Worm (Caenorhabditis elegans) whole organism, midembryonic: ENCODE data around the gene npr-31.

Experiments
- T22C8.4 ChIP-seq: fragments of 200-800 bp; sonication (Bioruptor generic); IDR thresholded peaks from 2 replicates; pipeline ENCODE4 v1.3.6; 2022; ENCODE audit warnings: missing genetic modification characterization, missing compliant biosample characterization
- cog-1 ChIP-seq: sonication (generic microtip); optimal IDR thresholded peaks from 2 replicates; lab custom pipeline; 2016; ENCODE audit warnings: missing genetic modification characterization, missing compliant biosample characterization
- flt-1 ChIP-seq: fragments of 200-800 bp; sonication (Bioruptor generic); IDR thresholded peaks from 2 replicates; pipeline ENCODE4 v1.3.6; 2022; ENCODE audit warnings: missing genetic modification characterization, missing compliant biosample characterization
- klf-2 ChIP-seq: fragments of 200-800 bp; sonication (Bioruptor generic); conservative IDR thresholded peaks from 2 replicates; pipeline ENCODE4 v1.3.6; 2022; ENCODE audit warnings: missing genetic modification reagents, missing genetic modification characterization, missing compliant biosample characterization
- med-1 ChIP-seq: sonication (generic microtip); optimal IDR thresholded peaks from 2 replicates; lab custom pipeline; 2017; ENCODE audit warnings: missing genetic modification characterization, mild to moderate bottlenecking, missing compliant biosample characterization, antibody characterized with exemption, missing genetic modification reagents; ENCODE audit not compliant: insufficient read depth
- ref-1 ChIP-seq: fragments of 200-800 bp; sonication (Bioruptor generic); conservative IDR thresholded peaks from 2 replicates; pipeline ENCODE4 v1.3.6; 2022; ENCODE audit warnings: missing genetic modification reagents, missing genetic modification characterization, missing compliant biosample characterization
- tab-1 ChIP-seq: fragments of 200-800 bp; sonication (Bioruptor generic); IDR thresholded peaks from 2 replicates; pipeline ENCODE4 v1.3.6; 2022; ENCODE audit warnings: missing genetic modification characterization, missing compliant biosample characterization
- ztf-23 ChIP-seq: fragments of 200-800 bp; sonication (Bioruptor generic); IDR thresholded peaks from 2 replicates; pipeline ENCODE4 v1.3.6; 2022; ENCODE audit warnings: missing genetic modification reagents, missing genetic modification characterization, missing compliant biosample characterization
- ztf-29 ChIP-seq: fragments of 200-800 bp; sonication (Bioruptor generic); IDR thresholded peaks from 2 replicates; pipeline ENCODE4 v1.3.6; 2022; ENCODE audit warnings: missing genetic modification reagents, missing genetic modification characterization, missing compliant biosample characterization

Gene npr-31

ce11 chrII:7109956-7110355 is 34.5 kb upstream of the npr-31 start, which contains the start of gene F10E7.9:
Gene F10E7.9 (minus strand): TSS chrII:7110056.
- TF ChIP-seq ztf-29 (GFP tag; lab: Robert Waterston, UW) (no peak), cog-1 (no peak), ztf-23 (GFP tag; lab: Robert Waterston, UW) (no peak), klf-2 (GFP tag; lab: Robert Waterston, UW) (no peak), tab-1 (GFP tag; lab: Robert Waterston, UW) (no peak), ref-1 (GFP tag; lab: Robert Waterston, UW) (no peak), flt-1 (GFP tag; lab: Robert Waterston, UW) (no peak), med-1 (GFP tag; lab: Kevin White, UChicago) (no peak), T22C8.4 (GFP tag; lab: Robert Waterston, UW) (no peak)

ce11 chrII:7111012-7111656 is 33.3 kb upstream of the npr-31 start:
- TF ChIP-seq flt-1 (GFP tag; lab: Robert Waterston, UW) (no peak), tab-1 (GFP tag; lab: Robert Waterston, UW) (no peak), ztf-23 (GFP tag; lab: Robert Waterston, UW) (no peak), med-1 (GFP tag; lab: Kevin White, UChicago) (no peak), klf-2 (GFP tag; lab: Robert Waterston, UW) (no peak), cog-1 (no peak), ref-1 (GFP tag; lab: Robert Waterston, UW) (no peak), ztf-29 (GFP tag; lab: Robert Waterston, UW) (no peak), T22C8.4 (GFP tag; lab: Robert Waterston, UW) (no peak)

- peak; percentile 35 for TF ChIP-seq cog-1
- TF ChIP-seq ztf-23 (GFP tag; lab: Robert Waterston, UW) = no peak
These were observed 32.8 kb upstream of the npr-31 start, which contains the start of gene F10E7.5 for ce11 chrII:7111657-7112049. Gene F10E7.5 (plus strand): TSS chrII:7111978.

- TF ChIP-seq cog-1 = no peak
- TF ChIP-seq ztf-23 (GFP tag; lab: Robert Waterston, UW) = no peak
- TF ChIP-seq tab-1 (GFP tag; lab: Robert Waterston, UW) = no peak
- no peak for TF ChIP-seq ref-1 (GFP tag; lab: Robert Waterston, UW)
- no peak for TF ChIP-seq ztf-29 (GFP tag; lab: Robert Waterston, UW)
- no peak for TF ChIP-seq med-1 (GFP tag; lab: Kevin White, UChicago)
- no peak for TF ChIP-seq flt-1 (GFP tag; lab: Robert Waterston, UW)
- TF ChIP-seq klf-2 (GFP tag; lab: Robert Waterston, UW) = no peak
- TF ChIP-seq T22C8.4 (GFP tag; lab: Robert Waterston, UW) = no peak
These were observed 31.6 kb upstream of the npr-31 start, which contains the start of gene F10E7.6 for ce11 chrII:7112780-7113179. Gene F10E7.6 (plus strand): TSS chrII:7113080.

- no peak for TF ChIP-seq T22C8.4 (GFP tag; lab: Robert Waterston, UW)
- no peak for TF ChIP-seq ztf-23 (GFP tag; lab: Robert Waterston, UW)
- no peak for TF ChIP-seq flt-1 (GFP tag; lab: Robert Waterston, UW)
- no peak for TF ChIP-seq ref-1 (GFP tag; lab: Robert Waterston, UW)
- TF ChIP-seq cog-1 = no peak
- TF ChIP-seq tab-1 (GFP tag; lab: Robert Waterston, UW) = no peak
- TF ChIP-seq ztf-29 (GFP tag; lab: Robert Waterston, UW) = no peak
- TF ChIP-seq klf-2 (GFP tag; lab: Robert Waterston, UW) = no peak
- TF ChIP-seq med-1 (GFP tag; lab: Kevin White, UChicago) = no peak
These were observed 28.8 kb upstream of the npr-31 start, which contains the start of gene cutl-5 for ce11 chrII:7115638-7116037. Gene cutl-5 (minus strand): TSS chrII:7115906.

- TF ChIP-seq flt-1 (GFP tag; lab: Robert Waterston, UW) = no peak
- TF ChIP-seq T22C8.4 (GFP tag; lab: Robert Waterston, UW) = no peak
These were observed 28.1 kb upstream of the npr-31 start, which contains the start of gene spon-1 for ce11 chrII:7116350-7116749. Gene spon-1 (plus strand): TSS chrII:7116557.

- TF ChIP-seq cog-1 = no peak
- TF ChIP-seq tab-1 (GFP tag; lab: Robert Waterston, UW) = no peak
- no peak for TF ChIP-seq ztf-29 (GFP tag; lab: Robert Waterston, UW)
- no peak for TF ChIP-seq ztf-23 (GFP tag; lab: Robert Waterston, UW)
- no peak for TF ChIP-seq med-1 (GFP tag; lab: Kevin White, UChicago)
- no peak for TF ChIP-seq ref-1 (GFP tag; lab: Robert Waterston, UW)
- TF ChIP-seq klf-2 (GFP tag; lab: Robert Waterston, UW) = no peak
- TF ChIP-seq flt-1 (GFP tag; lab: Robert Waterston, UW) = no peak
- TF ChIP-seq T22C8.4 (GFP tag; lab: Robert Waterston, UW) = no peak
These were observed 24.9 kb upstream of the npr-31 start for ce11 chrII:7119525-7119924.

- TF ChIP-seq med-1 (GFP tag; lab: Kevin White, UChicago) (no peak), ztf-23 (GFP tag; lab: Robert Waterston, UW) (no peak), ztf-29 (GFP tag; lab: Robert Waterston, UW) (no peak), klf-2 (GFP tag; lab: Robert Waterston, UW) (no peak), tab-1 (GFP tag; lab: Robert Waterston, UW) (no peak), flt-1 (GFP tag; lab: Robert Waterston, UW) (no peak), cog-1 (no peak), T22C8.4 (GFP tag; lab: Robert Waterston, UW) (no peak), ref-1 (GFP tag; lab: Robert Waterston, UW) (no peak)
These were observed 22.6 kb upstream of the npr-31 start, which contains the start of gene F10E7.2 for ce11 chrII:7121762-7122292. Gene F10E7.2 (plus strand): TSS chrII:7122242.
